Fruit fly (Drosophila melanogaster) whole organism, pupa: ENCODE data around the gene CG46339.

Experiments used
- CG10348 ChIP-seq: fragments of 200-800 bp; sonication (Bioruptor generic); IDR thresholded peaks from 2 replicates; pipeline ENCODE4 v1.3.6; 2022; ENCODE audit warnings: missing biosample characterization, missing genetic modification characterization
- CG12605 ChIP-seq: fragments of 200-800 bp; sonication (Bioruptor generic); IDR thresholded peaks from 2 replicates; pipeline ENCODE4 v1.3.6; 2022; ENCODE audit warnings: missing biosample characterization, missing genetic modification characterization
- CG13204 ChIP-seq: fragments of 200-800 bp; sonication (Bioruptor generic); optimal IDR thresholded peaks from 2 replicates; lab custom pipeline; 2018; ENCODE audit warnings: missing biosample characterization, mild to moderate bottlenecking, missing genetic modification characterization, moderate library complexity
- CG4496 ChIP-seq: fragments of 200-800 bp; sonication (Bioruptor generic); IDR thresholded peaks from 3 replicates; pipeline ENCODE4 v1.3.6; 2022; ENCODE audit warnings: missing biosample characterization, missing genetic modification characterization
- EcR ChIP-seq: fragments of 200-800 bp; sonication (Bioruptor generic); optimal IDR thresholded peaks from 3 replicates; lab custom pipeline; 2019; ENCODE audit warnings: missing biosample characterization, missing genetic modification characterization, mild to moderate bottlenecking, moderate library complexity, missing genetic modification reagents
- Ets98B ChIP-seq: fragments of 200-800 bp; sonication (Bioruptor generic); IDR thresholded peaks from 2 replicates; pipeline ENCODE4 v1.3.6; 2022; ENCODE audit warnings: missing biosample characterization, missing genetic modification characterization
- Pif1A ChIP-seq: fragments of 200-800 bp; sonication (Bioruptor generic); optimal IDR thresholded peaks from 3 replicates; lab custom pipeline; 2016; ENCODE audit warnings: missing biosample characterization, missing genetic modification characterization
- Snoo ChIP-seq: fragments of 200-800 bp; sonication (Bioruptor generic); optimal IDR thresholded peaks from 3 replicates; lab custom pipeline; 2017; ENCODE audit warnings: missing biosample characterization, mild to moderate bottlenecking, missing genetic modification characterization, inconsistent platforms
- gl ChIP-seq: fragments of 200-800 bp; sonication (Bioruptor generic); optimal IDR thresholded peaks from 2 replicates; lab custom pipeline; 2018; ENCODE audit warnings: missing biosample characterization, mild to moderate bottlenecking, missing genetic modification characterization

DNA sequence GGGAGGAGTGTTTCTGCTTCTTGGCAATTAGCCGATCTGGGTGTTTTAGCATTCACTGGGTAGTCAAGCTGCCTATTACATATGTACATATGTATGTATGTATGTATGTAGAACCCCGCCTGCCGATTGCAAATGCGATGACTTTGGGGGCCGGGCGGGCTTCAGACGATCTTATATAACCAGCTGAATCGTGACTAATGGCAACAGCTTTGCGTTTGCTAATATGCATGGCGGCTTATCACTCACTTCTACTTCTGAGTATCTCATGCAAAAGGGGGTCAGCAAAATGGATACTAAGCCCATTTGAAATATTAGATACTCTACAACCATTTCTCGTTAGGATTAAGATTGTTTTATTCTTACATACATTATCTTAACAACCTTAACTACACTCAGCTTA is 19.3 kb upstream of the CG46339 start:
- no peak for TF ChIP-seq Ets98B (GFP tag; lab: Robert Waterston, UW)
- no peak for TF ChIP-seq Snoo (tag; lab: Kevin White, UChicago)
- TF ChIP-seq CG12605 (GFP tag; lab: Robert Waterston, UW), result no peak
- no peak for TF ChIP-seq CG13204 (GFP tag; lab: Kevin White, UChicago)
- no peak for TF ChIP-seq CG10348 (GFP tag; lab: Robert Waterston, UW)
- no peak for TF ChIP-seq CG4496 (GFP tag; lab: Robert Waterston, UW)
- TF ChIP-seq EcR (GFP tag; lab: Kevin White, UChicago), result no peak
- no peak for TF ChIP-seq gl (tag; lab: Kevin White, UChicago)
- no peak for TF ChIP-seq Pif1A (GFP tag; lab: Kevin White, UChicago)
